Fruit fly (Drosophila melanogaster) whole organism, wandering third instar larva: Measurements from ENCODE around the gene Vha16-2.

Experiments used
- Dfd ChIP-seq: fragments of >200 bp; optimal IDR thresholded peaks from 2 replicates; lab custom pipeline; 2017; ENCODE audit warnings: missing biosample characterization, missing genetic modification characterization
- Jra ChIP-seq: sonication (Bioruptor generic); optimal IDR thresholded peaks from 2 replicates; lab custom pipeline; 2016; ENCODE audit warnings: missing biosample characterization, missing genetic modification characterization
- Myc ChIP-seq: fragments of >200 bp; optimal IDR thresholded peaks from 2 replicates; lab custom pipeline; 2017
- N ChIP-seq: fragments of >200 bp; optimal IDR thresholded peaks from 2 replicates; lab custom pipeline; 2018; ENCODE audit warnings: missing biosample characterization, missing external identifiers, missing genetic modification characterization
- psq ChIP-seq: fragments of 200-800 bp; sonication (Bioruptor generic); optimal IDR thresholded peaks from 3 replicates; lab custom pipeline; 2017; ENCODE audit warnings: missing biosample characterization, mild to moderate bottlenecking, missing genetic modification characterization, moderate library complexity

dm6 chr3L:11480304-11480703, 5.5 kb downstream of the Vha16-2 start:
- TF ChIP-seq Jra (GFP tag; lab: Kevin White, UChicago) (no peak), Myc (lab: Kevin White, UChicago) (no peak), psq (GFP tag; lab: Kevin White, UChicago) (no peak), N (GFP tag; lab: Kevin White, UChicago) (no peak), Dfd (GFP tag; lab: Kevin White, UChicago) (no peak)
